Worm (Caenorhabditis elegans) whole organism, L2 larva: ENCODE data around the gene tre-2.

ENCODE experiments used
- C34F6.9 ChIP-seq: fragments of 150-350 bp; optimal IDR thresholded peaks from 2 replicates; lab custom pipeline; 2014; ENCODE audit warnings: missing biosample characterization, missing genetic modification characterization
- F13H6.1 ChIP-seq: sonication (generic microtip); optimal IDR thresholded peaks from 2 replicates; lab custom pipeline; 2016; ENCODE audit warnings: missing genetic modification characterization, missing compliant biosample characterization
- R02D3.7 ChIP-seq: fragments of 150-350 bp; optimal IDR thresholded peaks from 2 replicates; lab custom pipeline; 2014; ENCODE audit warnings: missing biosample characterization, missing genetic modification characterization
- Y55F3AM.14 ChIP-seq: fragments of 200-800 bp; sonication (Bioruptor generic); optimal IDR thresholded peaks from 2 replicates; lab custom pipeline; 2018; ENCODE audit warnings: mild to moderate bottlenecking, missing genetic modification characterization, missing compliant biosample characterization
- ZK546.5 ChIP-seq: sonication (generic microtip); optimal IDR thresholded peaks from 2 replicates; lab custom pipeline; 2017; ENCODE audit warnings: missing biosample characterization, missing genetic modification characterization
- alr-1 ChIP-seq: fragments of 150-350 bp; optimal IDR thresholded peaks from 2 replicates; lab custom pipeline; 2014; ENCODE audit warnings: missing biosample characterization, missing genetic modification characterization
- aly-2 ChIP-seq: fragments of 150-350 bp; optimal IDR thresholded peaks from 2 replicates; lab custom pipeline; 2014; ENCODE audit warnings: missing biosample characterization, missing genetic modification characterization
- ama-1 ChIP-seq: fragments of 150-350 bp; optimal IDR thresholded peaks from 2 replicates; lab custom pipeline; 2018; ENCODE audit warnings: inconsistent platforms
- blmp-1 ChIP-seq: sonication (generic microtip); optimal IDR thresholded peaks from 2 replicates; lab custom pipeline; 2017; ENCODE audit warnings: missing genetic modification characterization, mild to moderate bottlenecking, missing compliant biosample characterization, antibody characterized with exemption, moderate library complexity; ENCODE audit not compliant: insufficient read depth
- ceh-82 ChIP-seq: fragments of 150-350 bp; optimal IDR thresholded peaks from 2 replicates; lab custom pipeline; 2014; ENCODE audit warnings: missing biosample characterization, missing genetic modification characterization
- crh-2 ChIP-seq: sonication (generic microtip); optimal IDR thresholded peaks from 2 replicates; lab custom pipeline; 2017; ENCODE audit warnings: missing biosample characterization, missing genetic modification characterization
- dmd-4 ChIP-seq: sonication (generic microtip); optimal IDR thresholded peaks from 2 replicates; lab custom pipeline; 2017; ENCODE audit warnings: missing biosample characterization, missing genetic modification characterization
- egl-27 ChIP-seq: sonication (generic microtip); optimal IDR thresholded peaks from 3 replicates; lab custom pipeline; 2017; ENCODE audit warnings: missing biosample characterization, missing genetic modification reagents, missing genetic modification characterization
- elt-1 ChIP-seq: fragments of 150-350 bp; optimal IDR thresholded peaks from 2 replicates; lab custom pipeline; 2014; ENCODE audit warnings: missing biosample characterization, missing genetic modification characterization
- fos-1 ChIP-seq: fragments of 150-350 bp; optimal IDR thresholded peaks from 2 replicates; lab custom pipeline; 2014; ENCODE audit warnings: missing biosample characterization, missing genetic modification characterization
- gmeb-1 ChIP-seq: fragments of 150-350 bp; optimal IDR thresholded peaks from 2 replicates; lab custom pipeline; 2014; ENCODE audit warnings: missing biosample characterization, missing genetic modification characterization
- lin-11 ChIP-seq: fragments of 150-350 bp; sonication (generic microtip); optimal IDR thresholded peaks from 2 replicates; lab custom pipeline; 2014; ENCODE audit warnings: missing biosample characterization, missing genetic modification characterization, inconsistent platforms, mixed read lengths
- lin-13 ChIP-seq: fragments of 150-350 bp; optimal IDR thresholded peaks from 2 replicates; lab custom pipeline; 2014; ENCODE audit warnings: missing biosample characterization, missing genetic modification reagents, missing genetic modification characterization
- lin-39 ChIP-seq: fragments of 150-350 bp; optimal IDR thresholded peaks from 2 replicates; lab custom pipeline; 2014; ENCODE audit warnings: missing biosample characterization, missing genetic modification reagents, missing genetic modification characterization
- lsy-2 ChIP-seq, 2 experiments: fragments of 150-350 bp in 1 of 2; sonication (generic microtip) in 1 of 2; optimal IDR thresholded peaks; 2 replicates each; lab custom pipeline; 2014 to 2017; ENCODE audit warnings: missing biosample characterization in 2 of 2, missing genetic modification characterization in 2 of 2
- mab-5 ChIP-seq: fragments of 150-350 bp; optimal IDR thresholded peaks from 2 replicates; lab custom pipeline; 2014; ENCODE audit warnings: missing biosample characterization, missing genetic modification characterization
- mbf-1 ChIP-seq: sonication (generic microtip); optimal IDR thresholded peaks from 2 replicates; lab custom pipeline; 2017; ENCODE audit warnings: missing biosample characterization, missing genetic modification characterization
- nhr-10 ChIP-seq: sonication (generic microtip); optimal IDR thresholded peaks from 2 replicates; lab custom pipeline; 2017; ENCODE audit warnings: missing biosample characterization, missing genetic modification characterization
- nhr-12 ChIP-seq: fragments of 150-350 bp; optimal IDR thresholded peaks from 2 replicates; lab custom pipeline; 2014; ENCODE audit warnings: missing biosample characterization, missing genetic modification characterization
- nhr-129 ChIP-seq: fragments of 150-350 bp; optimal IDR thresholded peaks from 2 replicates; lab custom pipeline; 2014; ENCODE audit warnings: missing biosample characterization, missing genetic modification characterization
- nhr-237 ChIP-seq: fragments of 150-350 bp; optimal IDR thresholded peaks from 2 replicates; lab custom pipeline; 2014; ENCODE audit warnings: missing biosample characterization, missing genetic modification characterization
- nhr-25 ChIP-seq: fragments of 150-350 bp; sonication (generic microtip); optimal IDR thresholded peaks from 3 replicates; lab custom pipeline; 2014; ENCODE audit warnings: missing biosample characterization, missing genetic modification characterization
- nhr-6 ChIP-seq: fragments of 150-350 bp; optimal IDR thresholded peaks from 2 replicates; lab custom pipeline; 2014; ENCODE audit warnings: missing biosample characterization, missing genetic modification characterization
- nhr-77 ChIP-seq: fragments of 150-350 bp; optimal IDR thresholded peaks from 2 replicates; lab custom pipeline; 2014; ENCODE audit warnings: missing biosample characterization, missing genetic modification characterization
- peb-1 ChIP-seq: fragments of 150-350 bp; optimal IDR thresholded peaks from 2 replicates; lab custom pipeline; 2014; ENCODE audit warnings: missing biosample characterization, missing genetic modification characterization
- sem-4 ChIP-seq: fragments of 150-350 bp; optimal IDR thresholded peaks from 2 replicates; lab custom pipeline; 2014; ENCODE audit warnings: missing biosample characterization, missing genetic modification reagents, missing genetic modification characterization
- skn-1 ChIP-seq: sonication (generic microtip); optimal IDR thresholded peaks from 2 replicates; lab custom pipeline; 2017; ENCODE audit warnings: missing biosample characterization, missing genetic modification characterization
- sma-9 ChIP-seq, 2 experiments: fragments of 150-350 bp in 1 of 2; sonication (generic microtip) in 1 of 2; optimal IDR thresholded peaks; 2 replicates each; lab custom pipeline; 2014 to 2016; ENCODE audit warnings: missing genetic modification characterization in 2 of 2, mild to moderate bottlenecking in 1 of 2, missing biosample characterization in 1 of 2, missing compliant biosample characterization in 1 of 2, missing genetic modification reagents in 1 of 2, moderate library complexity in 1 of 2
- snpc-4 ChIP-seq: fragments of 150-350 bp; optimal IDR thresholded peaks from 2 replicates; lab custom pipeline; 2014; ENCODE audit warnings: missing biosample characterization, missing genetic modification characterization
- unc-39 ChIP-seq: fragments of 150-350 bp; optimal IDR thresholded peaks from 2 replicates; lab custom pipeline; 2014; ENCODE audit warnings: missing biosample characterization, missing genetic modification characterization
- unc-55 ChIP-seq: fragments of 150-350 bp; sonication (generic microtip); optimal IDR thresholded peaks from 3 replicates; lab custom pipeline; 2014; ENCODE audit warnings: missing biosample characterization, missing genetic modification reagents, missing genetic modification characterization
- unc-62 ChIP-seq: fragments of 150-350 bp; optimal IDR thresholded peaks from 2 replicates; lab custom pipeline; 2014; ENCODE audit warnings: missing biosample characterization, missing genetic modification reagents, missing genetic modification characterization
- zag-1 ChIP-seq: fragments of 150-350 bp; optimal IDR thresholded peaks from 2 replicates; lab custom pipeline; 2014; ENCODE audit warnings: missing biosample characterization, missing genetic modification characterization
- ztf-1 ChIP-seq: fragments of 200-800 bp; sonication (Bioruptor generic); conservative IDR thresholded peaks from 2 replicates; pipeline ENCODE4 v1.3.6; 2022; ENCODE audit warnings: missing genetic modification characterization, missing compliant biosample characterization
- ztf-11 ChIP-seq: sonication (generic microtip); optimal IDR thresholded peaks from 2 replicates; lab custom pipeline; 2017; ENCODE audit warnings: missing biosample characterization, missing genetic modification characterization
- ztf-4 ChIP-seq: fragments of 150-350 bp; optimal IDR thresholded peaks from 2 replicates; lab custom pipeline; 2014; ENCODE audit warnings: missing biosample characterization, missing genetic modification characterization

The tre-2 gene

DNA sequence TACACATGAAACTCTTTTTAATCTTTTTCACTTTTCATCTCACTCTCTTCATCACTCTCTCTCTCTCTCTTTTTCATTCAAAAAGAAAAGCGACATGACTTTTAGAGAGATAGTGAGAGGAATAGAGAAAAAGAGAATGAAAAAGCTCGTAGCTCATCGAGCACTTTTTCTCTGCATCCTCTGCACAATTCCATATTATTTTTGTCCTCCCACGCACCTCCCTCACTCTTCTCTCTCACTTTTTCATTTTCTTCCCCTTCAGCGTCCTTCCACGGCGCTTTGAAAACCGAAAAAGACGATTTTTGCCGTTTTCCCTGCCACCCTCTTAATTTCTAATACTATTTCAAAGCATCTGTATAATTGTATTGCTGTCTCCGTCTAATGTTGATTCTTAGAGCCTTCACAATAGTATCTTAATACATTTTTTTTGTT lies 44.1 kb downstream of the tre-2 start (continued):
- peak; percentile 49 to 86 for TF ChIP-seq lsy-2 (tag; optimal IDR thresholded peaks at IDR 0.05; lab: Kevin White, UChicago)
- TF ChIP-seq unc-55 (GFP tag; lab: Kevin White, UChicago) = peak; percentile 94
- peak; percentile 41 for TF ChIP-seq blmp-1 (tag; lab: Kevin White, UChicago)
- peak; percentile 53 for TF ChIP-seq unc-62 (GFP tag; lab: Kevin White, UChicago)
- TF ChIP-seq nhr-237 (tag; lab: Kevin White, UChicago) = no peak
- TF ChIP-seq ztf-4 = peak; percentile 55
- TF ChIP-seq ama-1 (lab: Kevin White, UChicago) = no peak
- peak; percentile 65 for TF ChIP-seq ceh-82 (tag; lab: Kevin White, UChicago)
- no peak for TF ChIP-seq lin-39
- TF ChIP-seq peb-1 (tag; lab: Kevin White, UChicago) = no peak
- TF ChIP-seq crh-2 (tag; lab: Kevin White, UChicago) = peak; percentile 88
- TF ChIP-seq fos-1 (tag; lab: Kevin White, UChicago) = peak; percentile 89
- peak; percentile 51 for TF ChIP-seq nhr-10 (tag; lab: Kevin White, UChicago)
- TF ChIP-seq skn-1 (tag; lab: Kevin White, UChicago) = peak; percentile 23
- TF ChIP-seq nhr-129 = peak; percentile 77
- TF ChIP-seq nhr-77 = no peak
- no peak for TF ChIP-seq nhr-12 (tag; lab: Kevin White, UChicago)
- TF ChIP-seq ztf-1 (GFP tag; lab: Robert Waterston, UW) = no peak
- TF ChIP-seq zag-1 (tag; lab: Kevin White, UChicago) = peak; percentile 92
- TF ChIP-seq Y55F3AM.14 (GFP tag; lab: Kevin White, UChicago) = peak; percentile 82
- no peak for TF ChIP-seq aly-2 (tag; lab: Kevin White, UChicago)
- TF ChIP-seq R02D3.7 (tag; lab: Kevin White, UChicago) = no peak
- no peak for TF ChIP-seq elt-1 (tag; lab: Kevin White, UChicago)
- TF ChIP-seq lin-13 (GFP tag; lab: Kevin White, UChicago) = peak; percentile 72
- TF ChIP-seq lin-11 = no peak
- peak; percentile 79 for TF ChIP-seq nhr-6 (tag; lab: Kevin White, UChicago)
- TF ChIP-seq dmd-4 = no peak
- TF ChIP-seq unc-39 (tag; lab: Kevin White, UChicago) = peak; percentile 2

DNA sequence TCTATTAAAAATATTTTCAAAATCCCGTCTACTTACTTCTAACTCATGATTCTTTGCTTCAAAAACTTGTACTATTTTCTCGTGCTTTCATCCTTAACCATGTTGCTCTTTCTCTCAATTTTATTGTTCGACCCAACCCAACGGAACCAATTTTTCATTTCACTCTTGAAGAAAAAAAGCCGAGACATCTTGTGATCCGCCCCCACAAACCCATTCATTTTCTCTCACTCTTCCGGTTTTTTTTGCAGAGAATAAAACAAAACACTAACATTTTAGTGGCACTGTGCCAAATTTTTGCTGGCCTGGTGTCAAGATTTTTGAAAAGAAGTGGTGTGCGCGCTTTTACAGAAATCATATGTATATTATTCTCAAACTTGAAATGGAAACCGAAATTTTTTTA lies 46.5 kb downstream of the tre-2 start:
- TF ChIP-seq sem-4 (peak; percentile 57), lsy-2 (tag; optimal IDR thresholded peaks at IDR 0.05; lab: Kevin White, UChicago) (peak in 1 of 2 experiments; percentile 38), elt-1 (tag; lab: Kevin White, UChicago) (no peak), R02D3.7 (tag; lab: Kevin White, UChicago) (no peak), crh-2 (tag; lab: Kevin White, UChicago) (peak; percentile 5)

ce11 chrIV:6834705-6835104 lies 48.5 kb downstream of the tre-2 start:
- TF ChIP-seq nhr-10 (tag; lab: Kevin White, UChicago) (no peak), R02D3.7 (tag; lab: Kevin White, UChicago) (no peak), nhr-12 (tag; lab: Kevin White, UChicago) (no peak), mbf-1 (no peak), ama-1 (lab: Kevin White, UChicago) (no peak), sma-9 (GFP tag; optimal IDR thresholded peaks at IDR 0.05; lab: Kevin White, UChicago) (peak; percentile 42), sma-9 (tag; optimal IDR thresholded peaks at IDR 0.05; lab: Kevin White, UChicago) (no peak), gmeb-1 (tag; lab: Kevin White, UChicago) (no peak), nhr-129 (no peak), ztf-4 (no peak), lin-13 (GFP tag; lab: Kevin White, UChicago) (no peak), ztf-11 (no peak), Y55F3AM.14 (GFP tag; lab: Kevin White, UChicago) (no peak), mab-5 (tag; lab: Kevin White, UChicago) (no peak), ZK546.5 (tag; lab: Kevin White, UChicago) (no peak), C34F6.9 (tag; lab: Kevin White, UChicago) (peak; percentile 34), unc-55 (GFP tag; lab: Kevin White, UChicago) (peak; percentile 21), nhr-25 (tag; lab: Kevin White, UChicago) (no peak), F13H6.1 (tag; lab: Kevin White, UChicago) (no peak), alr-1 (tag; lab: Kevin White, UChicago) (no peak), snpc-4 (tag; lab: Kevin White, UChicago) (no peak), egl-27 (tag; lab: Kevin White, UChicago) (no peak), ztf-1 (GFP tag; lab: Robert Waterston, UW) (no peak), unc-62 (GFP tag; lab: Kevin White, UChicago) (no peak), lsy-2 (tag; optimal IDR thresholded peaks at IDR 0.05; lab: Kevin White, UChicago) (peak in 1 of 2 experiments; percentile 4), lin-39 (no peak), peb-1 (tag; lab: Kevin White, UChicago) (no peak)
